Worm (Caenorhabditis elegans) whole organism, midembryonic: ENCODE results near the gene C13A2.6.

Experiments
- T22C8.4 ChIP-seq: fragments of 200-800 bp; sonication (Bioruptor generic); IDR thresholded peaks from 2 replicates; pipeline ENCODE4 v1.3.6; 2022; ENCODE audit warnings: missing genetic modification characterization, missing compliant biosample characterization
- cog-1 ChIP-seq: sonication (generic microtip); optimal IDR thresholded peaks from 2 replicates; lab custom pipeline; 2016; ENCODE audit warnings: missing genetic modification characterization, missing compliant biosample characterization
- flt-1 ChIP-seq: fragments of 200-800 bp; sonication (Bioruptor generic); IDR thresholded peaks from 2 replicates; pipeline ENCODE4 v1.3.6; 2022; ENCODE audit warnings: missing genetic modification characterization, missing compliant biosample characterization
- klf-2 ChIP-seq: fragments of 200-800 bp; sonication (Bioruptor generic); conservative IDR thresholded peaks from 2 replicates; pipeline ENCODE4 v1.3.6; 2022; ENCODE audit warnings: missing genetic modification reagents, missing genetic modification characterization, missing compliant biosample characterization
- med-1 ChIP-seq: sonication (generic microtip); optimal IDR thresholded peaks from 2 replicates; lab custom pipeline; 2017; ENCODE audit warnings: missing genetic modification characterization, mild to moderate bottlenecking, missing compliant biosample characterization, antibody characterized with exemption, missing genetic modification reagents; ENCODE audit not compliant: insufficient read depth
- ref-1 ChIP-seq: fragments of 200-800 bp; sonication (Bioruptor generic); conservative IDR thresholded peaks from 2 replicates; pipeline ENCODE4 v1.3.6; 2022; ENCODE audit warnings: missing genetic modification reagents, missing genetic modification characterization, missing compliant biosample characterization
- tab-1 ChIP-seq: fragments of 200-800 bp; sonication (Bioruptor generic); IDR thresholded peaks from 2 replicates; pipeline ENCODE4 v1.3.6; 2022; ENCODE audit warnings: missing genetic modification characterization, missing compliant biosample characterization
- ztf-23 ChIP-seq: fragments of 200-800 bp; sonication (Bioruptor generic); IDR thresholded peaks from 2 replicates; pipeline ENCODE4 v1.3.6; 2022; ENCODE audit warnings: missing genetic modification reagents, missing genetic modification characterization, missing compliant biosample characterization
- ztf-29 ChIP-seq: fragments of 200-800 bp; sonication (Bioruptor generic); IDR thresholded peaks from 2 replicates; pipeline ENCODE4 v1.3.6; 2022; ENCODE audit warnings: missing genetic modification reagents, missing genetic modification characterization, missing compliant biosample characterization

C13A2.6 gene

ce11 chrV:7307089-7307488, 37.6 kb downstream of the C13A2.6 start, which contains the start of gene F07G11.1:
F07G11.1 (plus strand) TSS chrV:7307389.
- no peak for TF ChIP-seq tab-1 (GFP tag; lab: Robert Waterston, UW)
- TF ChIP-seq ref-1 (GFP tag; lab: Robert Waterston, UW), result no peak
- TF ChIP-seq ztf-23, result no peak
- no peak for TF ChIP-seq T22C8.4
- no peak for TF ChIP-seq flt-1 (GFP tag; lab: Robert Waterston, UW)
- no peak for TF ChIP-seq klf-2 (GFP tag; lab: Robert Waterston, UW)
- no peak for TF ChIP-seq med-1 (GFP tag; lab: Kevin White, UChicago)
- no peak for TF ChIP-seq cog-1 (tag; lab: Kevin White, UChicago)
- TF ChIP-seq ztf-29 (GFP tag; lab: Robert Waterston, UW), result no peak

ce11 chrV:7313233-7313632, 43.7 kb downstream of the C13A2.6 start, which contains the start of gene srx-6:
srx-6 (minus strand) TSS chrV:7313333.
- TF ChIP-seq ztf-29 (GFP tag; lab: Robert Waterston, UW), result no peak
- TF ChIP-seq ztf-23, result no peak
- TF ChIP-seq med-1 (GFP tag; lab: Kevin White, UChicago), result no peak
- no peak for TF ChIP-seq T22C8.4
- no peak for TF ChIP-seq cog-1 (tag; lab: Kevin White, UChicago)
- TF ChIP-seq ref-1 (GFP tag; lab: Robert Waterston, UW), result no peak
- no peak for TF ChIP-seq klf-2 (GFP tag; lab: Robert Waterston, UW)
- TF ChIP-seq flt-1 (GFP tag; lab: Robert Waterston, UW), result no peak
- TF ChIP-seq tab-1 (GFP tag; lab: Robert Waterston, UW), result no peak

- TF ChIP-seq med-1 (GFP tag; lab: Kevin White, UChicago) (no peak), ref-1 (GFP tag; lab: Robert Waterston, UW) (no peak), ztf-29 (GFP tag; lab: Robert Waterston, UW) (no peak), tab-1 (GFP tag; lab: Robert Waterston, UW) (no peak), T22C8.4 (no peak), flt-1 (GFP tag; lab: Robert Waterston, UW) (no peak), ztf-23 (no peak), klf-2 (GFP tag; lab: Robert Waterston, UW) (no peak), cog-1 (tag; lab: Kevin White, UChicago) (no peak)
Measured at ce11 chrV:7320909-7321308, 51.4 kb downstream of the C13A2.6 start, which contains the start of gene lmd-4. lmd-4 (minus strand) TSS chrV:7321009.

ce11 chrV:7321915-7322314, 52.4 kb downstream of the C13A2.6 start, which contains the start of gene F10G2.10:
F10G2.10 (plus strand) TSS chrV:7322215.
- no peak for TF ChIP-seq T22C8.4
- TF ChIP-seq tab-1 (GFP tag; lab: Robert Waterston, UW), result no peak
- no peak for TF ChIP-seq ztf-29 (GFP tag; lab: Robert Waterston, UW)
- no peak for TF ChIP-seq med-1 (GFP tag; lab: Kevin White, UChicago)
- TF ChIP-seq klf-2 (GFP tag; lab: Robert Waterston, UW), result no peak
- no peak for TF ChIP-seq ztf-23
- no peak for TF ChIP-seq flt-1 (GFP tag; lab: Robert Waterston, UW)
- no peak for TF ChIP-seq ref-1 (GFP tag; lab: Robert Waterston, UW)
